Worm (Caenorhabditis elegans): ENCODE data around the gene pqbp-1.1.

DNA sequence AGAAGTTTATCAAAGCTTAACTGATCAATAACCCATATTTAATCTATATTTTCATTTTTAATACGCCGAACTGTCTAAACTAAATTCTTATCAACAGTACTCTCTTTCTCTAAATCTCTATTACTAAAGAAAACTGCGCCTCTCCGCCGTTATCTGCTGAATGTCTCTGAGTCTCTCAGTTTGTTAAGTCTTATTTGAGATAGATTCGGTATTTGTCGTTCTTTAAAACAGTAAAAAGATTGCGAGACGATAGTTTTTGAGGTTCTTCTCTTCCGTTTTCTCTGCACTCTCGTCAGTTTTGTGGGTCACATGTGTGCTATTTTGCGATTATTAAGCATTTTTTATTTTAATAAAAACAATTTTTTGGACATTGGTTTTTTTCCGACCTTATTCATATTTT is 12.7 kb upstream of the pqbp-1.1 start, which contains the start of gene sma-10:
- TF ChIP-seq nhr-237 (tag; optimal IDR thresholded peaks at IDR 0.05) (no peak), elt-1 (tag; optimal IDR thresholded peaks at IDR 0.05) (no peak), unc-62 (GFP tag; optimal IDR thresholded peaks at IDR 0.05) (no peak), zag-1 (tag; optimal IDR thresholded peaks at IDR 0.05) (no peak)
